Worm (Caenorhabditis elegans): Measurements from ENCODE around the gene srx-50.
A peak's percentile ranks its signal among the peaks of the same experiment; 100 is the strongest.

The srx-50 gene

ce11 chrIV:7016502-7016901, 41.3 kb upstream of the srx-50 start (continued):
- no peak for TF ChIP-seq nhr-237 (tag; optimal IDR thresholded peaks at IDR 0.05)
- no peak for TF ChIP-seq ama-1 (optimal IDR thresholded peaks at IDR 0.05)
- peak; percentile 49 for TF ChIP-seq jun-1 (tag; optimal IDR thresholded peaks at IDR 0.05)
- peak; percentile 48 for TF ChIP-seq swsn-7 (tag; optimal IDR thresholded peaks at IDR 0.05)
- TF ChIP-seq lin-35 (GFP tag; optimal IDR thresholded peaks at IDR 0.05): peak; percentile 27 to 44
- TF ChIP-seq unc-98 (GFP tag; IDR thresholded peaks at IDR 0.05): no peak
- no peak for TF ChIP-seq pag-3 (tag; optimal IDR thresholded peaks at IDR 0.05; ENCODE audit: borderline replicate concordance, insufficient read depth)

DNA sequence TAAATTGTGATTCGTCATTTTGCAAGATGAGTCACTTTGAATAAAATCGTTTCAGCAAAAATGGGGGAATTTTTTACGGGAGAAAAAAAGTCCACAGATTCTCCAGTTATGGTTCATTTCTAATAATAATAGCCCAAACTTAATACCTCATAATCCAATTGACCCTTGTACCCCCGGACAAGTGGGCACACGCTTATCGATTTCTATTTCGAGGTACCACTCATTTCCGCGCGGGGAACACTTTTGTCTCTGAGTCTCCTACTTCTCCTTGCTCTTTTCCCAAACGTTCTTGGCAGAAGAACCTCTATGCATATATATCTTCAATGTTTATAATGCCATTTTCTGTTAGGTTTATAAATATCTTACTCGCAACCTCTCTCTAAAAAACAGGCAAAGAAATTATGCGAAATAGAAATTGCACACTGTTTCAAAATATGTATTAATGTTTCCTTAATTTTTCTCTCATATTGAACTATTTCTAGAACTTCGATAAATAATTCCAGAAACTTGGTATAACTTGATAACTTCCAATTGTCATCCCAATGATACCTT, 40.6 kb upstream of the srx-50 start, which contains the start of gene gldi-4:
TSS of gene gldi-4 (plus strand) at position 502 of the 552 bp plus-strand sequence.
- TF ChIP-seq unc-30 (tag; optimal IDR thresholded peaks at IDR 0.05): no peak
- TF ChIP-seq hlh-17 (GFP tag; optimal IDR thresholded peaks at IDR 0.05; ENCODE audit: borderline replicate concordance): no peak
- TF ChIP-seq aha-1 (tag; optimal IDR thresholded peaks at IDR 0.05): no peak
- no peak for TF ChIP-seq fkh-4 (tag; optimal IDR thresholded peaks at IDR 0.05; ENCODE audit: borderline replicate concordance)
- no peak for TF ChIP-seq C34B4.2 (tag; optimal IDR thresholded peaks at IDR 0.05)
- no peak for TF ChIP-seq mab-9 (GFP tag; IDR thresholded peaks at IDR 0.05)
- TF ChIP-seq blmp-1 (tag; optimal IDR thresholded peaks at IDR 0.05): no peak
- TF ChIP-seq nhr-11 (tag; optimal IDR thresholded peaks at IDR 0.05): no peak
- TF ChIP-seq nhr-237 (tag; optimal IDR thresholded peaks at IDR 0.05): no peak
- TF ChIP-seq pag-3 (tag; optimal IDR thresholded peaks at IDR 0.05; ENCODE audit: borderline replicate concordance, insufficient read depth): no peak
- TF ChIP-seq ets-5 (GFP tag; IDR thresholded peaks at IDR 0.05): no peak
- TF ChIP-seq nhr-28 (tag; optimal IDR thresholded peaks at IDR 0.05): no peak
- TF ChIP-seq nhr-84 (tag; optimal IDR thresholded peaks at IDR 0.05): no peak
- TF ChIP-seq vab-15 (tag; optimal IDR thresholded peaks at IDR 0.05): no peak

DNA sequence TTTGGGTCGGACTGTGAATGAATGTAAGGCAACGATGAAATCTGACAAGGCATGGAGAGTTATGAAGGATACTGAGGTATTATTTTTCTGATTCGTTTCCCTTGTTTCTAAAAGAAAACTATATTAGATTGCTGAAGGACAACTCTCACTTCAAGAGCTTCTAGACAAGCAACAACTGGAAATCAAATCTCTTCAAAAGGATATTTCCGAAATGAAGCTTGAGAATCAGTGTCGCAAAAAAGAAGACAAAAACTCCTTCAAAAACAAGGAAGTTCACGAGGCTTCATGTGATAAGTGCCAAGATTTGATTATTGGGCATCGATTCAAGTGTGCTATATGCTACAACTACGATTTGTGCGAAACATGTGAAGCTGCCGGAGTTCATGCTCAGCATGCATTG, 39.2 kb upstream of the srx-50 start:
- TF ChIP-seq egl-27 (tag; optimal IDR thresholded peaks at IDR 0.05) (no peak), nhr-12 (tag; optimal IDR thresholded peaks at IDR 0.05) (no peak), snu-23 (GFP tag; optimal IDR thresholded peaks at IDR 0.05) (no peak), swsn-7 (tag; optimal IDR thresholded peaks at IDR 0.05) (no peak), alr-1 (tag; optimal IDR thresholded peaks at IDR 0.05; ENCODE audit: borderline replicate concordance) (no peak), xbp-1 (tag; optimal IDR thresholded peaks at IDR 0.05) (no peak), jun-1 (tag; optimal IDR thresholded peaks at IDR 0.05) (no peak), lin-14 (GFP tag; optimal IDR thresholded peaks at IDR 0.05) (peak; percentile 36), lsy-2 (tag; optimal IDR thresholded peaks at IDR 0.05) (no peak), ceh-90 (tag; optimal IDR thresholded peaks at IDR 0.05) (no peak), nhr-71 (tag; optimal IDR thresholded peaks at IDR 0.05) (no peak), mdl-1 (tag; optimal IDR thresholded peaks at IDR 0.05) (no peak), fkh-10 (GFP tag; optimal IDR thresholded peaks at IDR 0.05) (peak; percentile 94), elt-3 (tag; optimal IDR thresholded peaks at IDR 0.05) (no peak), pqm-1 (tag; optimal IDR thresholded peaks at IDR 0.05) (no peak)

ce11 chrIV:7020630-7021029, 37.1 kb upstream of the srx-50 start:
- peak; percentile 28 for TF ChIP-seq nhr-90 (tag; optimal IDR thresholded peaks at IDR 0.05; ENCODE audit: poor library complexity)
- TF ChIP-seq mep-1 (tag; optimal IDR thresholded peaks at IDR 0.05): peak; percentile 17
- TF ChIP-seq egl-13 (tag; optimal IDR thresholded peaks at IDR 0.05): no peak
- peak in 1 of 2 experiments; percentile 58 for TF ChIP-seq lin-35 (GFP tag; optimal IDR thresholded peaks at IDR 0.05)
- TF ChIP-seq dpl-1 (GFP tag; optimal IDR thresholded peaks at IDR 0.05): peak in 1 of 3 experiments; percentile 28
- TF ChIP-seq ceh-88 (GFP tag; IDR thresholded peaks at IDR 0.05): no peak
- no peak for TF ChIP-seq swsn-7 (tag; optimal IDR thresholded peaks at IDR 0.05)
- TF ChIP-seq elt-2 (tag; optimal IDR thresholded peaks at IDR 0.05): peak; percentile 80
- TF ChIP-seq nhr-71 (tag; optimal IDR thresholded peaks at IDR 0.05): peak; percentile 66
- TF ChIP-seq zag-1 (tag; optimal IDR thresholded peaks at IDR 0.05): no peak
- peak in 1 of 2 experiments; percentile 41 for TF ChIP-seq mdl-1 (tag; optimal IDR thresholded peaks at IDR 0.05)
- TF ChIP-seq snu-23 (GFP tag; optimal IDR thresholded peaks at IDR 0.05): peak; percentile 47
- TF ChIP-seq aha-1 (tag; optimal IDR thresholded peaks at IDR 0.05): no peak
- no peak for TF ChIP-seq nhr-237 (tag; optimal IDR thresholded peaks at IDR 0.05)
- TF ChIP-seq tbx-2 (tag; optimal IDR thresholded peaks at IDR 0.05): no peak
- TF ChIP-seq lsy-2 (tag; optimal IDR thresholded peaks at IDR 0.05): peak in 1 of 2 experiments; percentile 37
- TF ChIP-seq ceh-8 (GFP tag; optimal IDR thresholded peaks at IDR 0.05): no peak
- peak; percentile 22; the same call in 1 of the 2 replicates for TF ChIP-seq nhr-19 (GFP tag; conservative IDR thresholded peaks at IDR 0.05)
- TF ChIP-seq ceh-82 (tag; optimal IDR thresholded peaks at IDR 0.05): no peak
- no peak for TF ChIP-seq unc-30 (tag; optimal IDR thresholded peaks at IDR 0.05)
- no peak for TF ChIP-seq skn-1 (tag; optimal IDR thresholded peaks at IDR 0.05)
- TF ChIP-seq hpl-2 (GFP tag; optimal IDR thresholded peaks at IDR 0.05): no peak
- TF ChIP-seq nhr-20 (tag; optimal IDR thresholded peaks at IDR 0.05): peak; percentile 59

Data from whole organism, L1 larva.